Fruit fly (Drosophila melanogaster) whole organism, pupa: ENCODE measurements around the gene CG9702.
A peak's percentile ranks its signal among the peaks of the same experiment; 100 is the strongest.

Experiments
- CG10348 ChIP-seq: fragments of 200-800 bp; sonication (Bioruptor generic); IDR thresholded peaks from 2 replicates; pipeline ENCODE4 v1.3.6; 2022; ENCODE audit warnings: missing biosample characterization, missing genetic modification characterization
- CG12605 ChIP-seq: fragments of 200-800 bp; sonication (Bioruptor generic); IDR thresholded peaks from 2 replicates; pipeline ENCODE4 v1.3.6; 2022; ENCODE audit warnings: missing biosample characterization, missing genetic modification characterization
- CG13204 ChIP-seq: fragments of 200-800 bp; sonication (Bioruptor generic); optimal IDR thresholded peaks from 2 replicates; lab custom pipeline; 2018; ENCODE audit warnings: missing biosample characterization, mild to moderate bottlenecking, missing genetic modification characterization, moderate library complexity
- CG14655 ChIP-seq: fragments of 200-800 bp; sonication (Bioruptor generic); optimal IDR thresholded peaks from 3 replicates; lab custom pipeline; 2017; ENCODE audit warnings: mild to moderate bottlenecking, missing biosample characterization, missing genetic modification reagents, missing genetic modification characterization
- CG15710 ChIP-seq: fragments of 200-800 bp; sonication (Bioruptor generic); optimal IDR thresholded peaks from 2 replicates; lab custom pipeline; 2018; ENCODE audit warnings: missing biosample characterization, mild to moderate bottlenecking, missing genetic modification characterization, moderate library complexity
- CG17806 ChIP-seq: fragments of 200-800 bp; sonication (Bioruptor generic); optimal IDR thresholded peaks from 2 replicates; lab custom pipeline; 2018; ENCODE audit warnings: missing biosample characterization, mild to moderate bottlenecking, missing genetic modification characterization, moderate library complexity
- CG32121 ChIP-seq: fragments of 200-800 bp; sonication (Bioruptor generic); IDR thresholded peaks from 2 replicates; pipeline ENCODE4 v1.3.6; 2022; ENCODE audit warnings: missing biosample characterization, missing genetic modification characterization
- CG34367 ChIP-seq: fragments of 200-800 bp; sonication (Bioruptor generic); optimal IDR thresholded peaks from 2 replicates; lab custom pipeline; 2018; ENCODE audit warnings: missing biosample characterization, mild to moderate bottlenecking, missing genetic modification characterization
- CG4496 ChIP-seq: fragments of 200-800 bp; sonication (Bioruptor generic); IDR thresholded peaks from 3 replicates; pipeline ENCODE4 v1.3.6; 2022; ENCODE audit warnings: missing biosample characterization, missing genetic modification characterization
- CG8159 ChIP-seq: fragments of 200-800 bp; sonication (Bioruptor generic); optimal IDR thresholded peaks from 3 replicates; lab custom pipeline; 2018; ENCODE audit warnings: missing biosample characterization, mild to moderate bottlenecking, missing genetic modification characterization, moderate library complexity
- CG8301 ChIP-seq: fragments of 200-800 bp; sonication (Bioruptor generic); optimal IDR thresholded peaks from 2 replicates; lab custom pipeline; 2018; ENCODE audit warnings: missing biosample characterization, mild to moderate bottlenecking, missing genetic modification characterization
- CG9948 ChIP-seq: fragments of 200-800 bp; sonication (Bioruptor generic); optimal IDR thresholded peaks from 2 replicates; lab custom pipeline; 2018; ENCODE audit warnings: missing biosample characterization, mild to moderate bottlenecking, missing genetic modification characterization, moderate library complexity
- D1 ChIP-seq: fragments of 200-800 bp; sonication (Bioruptor generic); optimal IDR thresholded peaks from 2 replicates; lab custom pipeline; 2018; ENCODE audit warnings: missing biosample characterization, mild to moderate bottlenecking, missing genetic modification characterization, moderate library complexity
- EcR ChIP-seq: fragments of 200-800 bp; sonication (Bioruptor generic); optimal IDR thresholded peaks from 3 replicates; lab custom pipeline; 2019; ENCODE audit warnings: missing biosample characterization, missing genetic modification characterization, mild to moderate bottlenecking, moderate library complexity, missing genetic modification reagents
- Ets98B ChIP-seq: fragments of 200-800 bp; sonication (Bioruptor generic); IDR thresholded peaks from 2 replicates; pipeline ENCODE4 v1.3.6; 2022; ENCODE audit warnings: missing biosample characterization, missing genetic modification characterization
- Pif1A ChIP-seq: fragments of 200-800 bp; sonication (Bioruptor generic); optimal IDR thresholded peaks from 3 replicates; lab custom pipeline; 2016; ENCODE audit warnings: missing biosample characterization, missing genetic modification characterization
- Pif1B ChIP-seq: fragments of 200-800 bp; sonication (Bioruptor generic); optimal IDR thresholded peaks from 3 replicates; lab custom pipeline; 2016; ENCODE audit warnings: missing biosample characterization, missing genetic modification characterization
- Snoo ChIP-seq: fragments of 200-800 bp; sonication (Bioruptor generic); optimal IDR thresholded peaks from 3 replicates; lab custom pipeline; 2017; ENCODE audit warnings: missing biosample characterization, mild to moderate bottlenecking, missing genetic modification characterization, inconsistent platforms
- fd96Ca ChIP-seq: fragments of 200-800 bp; sonication (Bioruptor generic); IDR thresholded peaks from 3 replicates; pipeline ENCODE4 v1.3.6; 2022; ENCODE audit warnings: missing biosample characterization, missing genetic modification characterization
- gl ChIP-seq: fragments of 200-800 bp; sonication (Bioruptor generic); optimal IDR thresholded peaks from 2 replicates; lab custom pipeline; 2018; ENCODE audit warnings: missing biosample characterization, mild to moderate bottlenecking, missing genetic modification characterization
- rn ChIP-seq: fragments of 200-800 bp; sonication (Bioruptor generic); IDR thresholded peaks from 2 replicates; pipeline ENCODE4 v1.3.6; 2022; ENCODE audit warnings: missing biosample characterization, missing genetic modification characterization

The CG9702 gene

DNA sequence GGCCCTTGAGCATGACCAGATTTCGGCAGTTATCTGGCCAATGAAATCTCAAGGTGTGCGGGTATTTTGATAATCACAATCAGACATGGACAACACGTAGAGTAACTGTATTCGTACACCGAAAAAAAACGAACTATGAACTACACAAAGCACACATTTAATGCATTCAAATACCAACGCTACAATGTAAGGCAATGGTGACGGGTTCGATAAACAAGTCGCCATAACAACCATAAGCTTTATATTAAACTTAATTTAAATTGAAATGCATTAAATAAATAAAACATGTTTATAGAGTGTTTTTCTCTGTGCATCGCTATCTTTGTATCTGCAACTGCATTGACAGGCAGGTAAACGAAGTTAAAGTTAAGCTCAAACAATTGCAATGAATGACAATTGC, 11.0 kb downstream of the CG9702 start:
- TF ChIP-seq CG10348 (GFP tag; lab: Robert Waterston, UW) (no peak), CG8159 (tag; lab: Kevin White, UChicago) (peak; percentile 19), Pif1B (GFP tag; lab: Kevin White, UChicago) (peak; percentile 3)

- TF ChIP-seq Pif1A, result no peak
- TF ChIP-seq CG10348 (GFP tag; lab: Robert Waterston, UW), result no peak
- TF ChIP-seq EcR, result no peak
- no peak for TF ChIP-seq CG9948 (tag; lab: Kevin White, UChicago)
Measured at dm6 chr3R:30590845-30591244, 11.6 kb downstream of the CG9702 start.

- TF ChIP-seq CG14655 (GFP tag; lab: Kevin White, UChicago) (no peak), Ets98B (GFP tag; lab: Robert Waterston, UW) (no peak), fd96Ca (GFP tag; lab: Robert Waterston, UW) (no peak), CG17806 (tag; lab: Kevin White, UChicago) (no peak), CG8159 (tag; lab: Kevin White, UChicago) (no peak), rn (no peak), Pif1B (GFP tag; lab: Kevin White, UChicago) (no peak), CG13204 (GFP tag; lab: Kevin White, UChicago) (no peak), Pif1A (no peak), Snoo (no peak), CG10348 (GFP tag; lab: Robert Waterston, UW) (no peak), CG32121 (GFP tag; lab: Robert Waterston, UW) (no peak), CG12605 (no peak), EcR (no peak), CG9948 (tag; lab: Kevin White, UChicago) (no peak), D1 (tag; lab: Kevin White, UChicago) (no peak), CG34367 (tag; lab: Kevin White, UChicago) (no peak), CG15710 (no peak), CG8301 (tag; lab: Kevin White, UChicago) (no peak), CG4496 (GFP tag; lab: Robert Waterston, UW) (no peak)
Measured at dm6 chr3R:30592733-30593132, 13.5 kb downstream of the CG9702 start.

DNA sequence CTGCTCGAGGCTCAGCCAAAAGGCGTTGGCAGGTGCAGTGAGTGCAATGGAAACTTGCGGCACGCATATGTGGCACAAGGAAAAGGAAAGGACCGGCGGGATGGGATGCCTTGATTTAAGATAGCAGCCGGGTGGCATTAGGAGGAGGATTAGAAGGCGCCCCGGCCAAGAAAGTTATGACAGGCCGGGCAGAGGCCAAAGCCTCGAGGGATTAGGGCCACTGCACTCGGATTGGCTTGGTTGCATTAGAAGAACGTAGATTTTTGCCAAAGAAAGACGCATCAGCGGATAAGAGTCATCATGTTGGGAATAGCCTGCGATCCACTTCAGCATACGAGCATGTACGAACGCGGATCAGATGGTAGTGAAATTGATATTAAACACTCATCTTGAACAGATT, 17.5 kb downstream of the CG9702 start, which contains the start of gene CG31019:
TSS of gene CG31019 (plus strand) at position 301 of the 400 bp plus-strand sequence.
- no peak for TF ChIP-seq CG17806 (tag; lab: Kevin White, UChicago)
- no peak for TF ChIP-seq Pif1A
- TF ChIP-seq gl (tag; lab: Kevin White, UChicago), result no peak
- TF ChIP-seq D1 (tag; lab: Kevin White, UChicago), result no peak
- TF ChIP-seq CG10348 (GFP tag; lab: Robert Waterston, UW), result no peak
- no peak for TF ChIP-seq Ets98B (GFP tag; lab: Robert Waterston, UW)
- TF ChIP-seq Snoo, result no peak
- TF ChIP-seq EcR, result no peak
- no peak for TF ChIP-seq Pif1B (GFP tag; lab: Kevin White, UChicago)
- no peak for TF ChIP-seq CG9948 (tag; lab: Kevin White, UChicago)
- no peak for TF ChIP-seq CG12605

DNA sequence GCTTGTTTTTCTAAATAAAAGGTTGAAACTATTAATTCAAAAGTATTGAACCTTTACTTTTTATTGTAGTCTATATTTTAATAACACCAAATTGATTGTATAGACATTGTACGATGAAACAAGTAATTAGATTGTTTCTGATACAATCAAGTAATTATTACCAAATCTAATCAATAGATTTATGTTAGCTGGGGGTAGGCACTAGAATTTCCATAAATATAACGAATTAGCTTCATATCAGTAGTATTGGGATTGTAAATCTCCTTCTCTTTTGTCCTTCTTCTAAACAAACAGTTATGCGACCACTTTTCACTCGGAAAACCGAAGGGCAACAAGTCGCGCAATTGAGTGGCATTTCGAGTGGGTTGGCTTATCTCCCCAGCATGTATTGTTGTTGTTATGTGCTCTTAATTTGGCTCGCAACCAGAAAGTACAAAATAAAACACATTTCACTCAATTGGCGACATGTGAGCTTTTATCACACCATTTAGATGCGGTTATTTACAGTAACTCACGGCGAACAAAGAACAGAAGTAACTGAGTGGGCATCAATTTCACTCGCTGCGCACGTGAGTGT, 20.3 kb downstream of the CG9702 start:
- TF ChIP-seq Pif1A (no peak), Pif1B (GFP tag; lab: Kevin White, UChicago) (no peak), CG34367 (tag; lab: Kevin White, UChicago) (no peak)

DNA sequence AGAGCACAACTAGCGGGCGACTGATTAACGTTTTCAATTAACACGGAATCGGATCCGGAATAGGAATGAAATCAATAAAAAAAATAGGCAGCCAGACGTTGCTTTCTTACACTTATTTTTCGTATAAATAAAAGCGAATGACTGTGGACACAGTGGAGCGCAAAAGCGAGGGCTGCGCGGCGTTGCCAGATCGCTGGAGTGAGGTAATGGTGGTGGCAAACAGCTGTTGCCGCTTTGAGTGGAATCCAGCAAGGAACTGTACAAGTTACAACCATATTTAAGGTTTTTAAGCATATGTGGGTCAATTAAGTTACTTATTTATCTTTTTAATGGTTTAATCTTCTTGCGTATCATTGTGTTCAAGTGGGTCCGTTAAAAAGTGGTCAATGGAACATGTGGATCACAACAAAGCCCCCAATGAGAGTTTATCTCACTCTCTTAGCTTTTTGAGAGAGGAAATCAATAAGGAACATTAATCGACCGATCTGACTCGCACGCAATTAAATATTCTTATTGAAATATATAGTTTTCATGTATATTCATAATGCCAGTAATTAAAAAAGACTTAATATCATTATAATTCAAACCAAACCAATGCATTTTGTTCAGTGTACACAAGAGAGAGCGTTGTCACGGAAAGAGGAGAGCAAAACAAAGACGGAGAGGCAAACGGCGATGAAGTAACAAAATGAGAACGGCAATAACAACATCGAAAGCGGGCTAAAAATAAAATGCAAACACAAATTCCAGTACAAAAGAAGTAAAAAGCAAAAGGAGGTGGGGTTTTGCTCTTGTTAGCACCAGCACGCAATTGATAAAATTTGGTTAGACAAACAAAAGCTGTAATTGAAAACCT, 21.2 kb downstream of the CG9702 start:
- TF ChIP-seq Pif1A (peak; percentile 94), CG8301 (tag; lab: Kevin White, UChicago) (peak; percentile 88), Ets98B (GFP tag; lab: Robert Waterston, UW) (peak; percentile 97), CG34367 (tag; lab: Kevin White, UChicago) (peak; percentile 78), CG8159 (tag; lab: Kevin White, UChicago) (peak; percentile 86), CG15710 (peak; percentile 83), CG13204 (GFP tag; lab: Kevin White, UChicago) (peak; percentile 54), rn (peak; percentile 82), Snoo (peak; percentile 88), CG12605 (peak; percentile 95), fd96Ca (GFP tag; lab: Robert Waterston, UW) (peak; percentile 93), CG4496 (GFP tag; lab: Robert Waterston, UW) (peak; percentile 97), CG9948 (tag; lab: Kevin White, UChicago) (peak; percentile 77), CG17806 (tag; lab: Kevin White, UChicago) (peak; percentile 88), CG32121 (GFP tag; lab: Robert Waterston, UW) (peak; percentile 96), D1 (tag; lab: Kevin White, UChicago) (no peak), gl (tag; lab: Kevin White, UChicago) (peak; percentile 35), CG10348 (GFP tag; lab: Robert Waterston, UW) (0 out of 2 replicates have a peak, but pooled peaks have one; percentile 15), CG14655 (GFP tag; lab: Kevin White, UChicago) (peak; percentile 87), Pif1B (GFP tag; lab: Kevin White, UChicago) (peak; percentile 92), EcR (peak; percentile 58)
